Worm (Caenorhabditis elegans) whole organism, L3 larva: Measurements from ENCODE around the gene ceh-41.

Experiments
- R02D3.7 ChIP-seq: fragments of 150-350 bp; optimal IDR thresholded peaks from 2 replicates; lab custom pipeline; 2014; ENCODE audit warnings: missing biosample characterization, missing genetic modification characterization
- aly-2 ChIP-seq: fragments of 150-350 bp; optimal IDR thresholded peaks from 2 replicates; lab custom pipeline; 2014; ENCODE audit warnings: missing biosample characterization, missing genetic modification characterization
- ceh-16 ChIP-seq: sonication (generic microtip); optimal IDR thresholded peaks from 2 replicates; lab custom pipeline; 2017; ENCODE audit warnings: missing biosample characterization, missing genetic modification characterization
- ceh-82 ChIP-seq: fragments of 150-350 bp; optimal IDR thresholded peaks from 2 replicates; lab custom pipeline; 2014; ENCODE audit warnings: missing biosample characterization, missing genetic modification characterization
- egl-27 ChIP-seq: sonication (generic microtip); optimal IDR thresholded peaks from 4 replicates; lab custom pipeline; 2017; ENCODE audit warnings: missing biosample characterization, missing genetic modification reagents, missing genetic modification characterization
- egl-5 ChIP-seq: fragments of 150-350 bp; optimal IDR thresholded peaks from 2 replicates; lab custom pipeline; 2017; ENCODE audit warnings: missing biosample characterization, missing genetic modification reagents, missing genetic modification characterization, inconsistent platforms
- elt-1 ChIP-seq: fragments of 150-350 bp; optimal IDR thresholded peaks from 2 replicates; lab custom pipeline; 2014; ENCODE audit warnings: missing biosample characterization, missing genetic modification characterization
- elt-2 ChIP-seq: sonication (generic microtip); optimal IDR thresholded peaks from 2 replicates; lab custom pipeline; 2016; ENCODE audit warnings: missing genetic modification reagents, mild to moderate bottlenecking, missing genetic modification characterization, missing compliant biosample characterization
- elt-3 ChIP-seq, 3 experiments: fragments of 150-350 bp in 1 of 3; sonication (generic microtip) in 2 of 3; optimal IDR thresholded peaks; 2 replicates in 2 of 3; 4 replicates in 1 of 3; lab custom pipeline; 2014 to 2017; ENCODE audit warnings: missing biosample characterization in 3 of 3, missing genetic modification characterization in 3 of 3
- eor-1 ChIP-seq, 2 experiments: fragments of 150-350 bp; optimal IDR thresholded peaks; 2 replicates each; lab custom pipeline; 2014 to 2018; ENCODE audit warnings: missing biosample characterization in 2 of 2, missing genetic modification characterization in 2 of 2
- fkh-10 ChIP-seq: sonication (generic microtip); optimal IDR thresholded peaks from 2 replicates; lab custom pipeline; 2017; ENCODE audit warnings: missing biosample characterization, missing genetic modification reagents, missing genetic modification characterization
- fkh-2 ChIP-seq: fragments of 150-350 bp; optimal IDR thresholded peaks from 2 replicates; lab custom pipeline; 2014; ENCODE audit warnings: missing biosample characterization, missing genetic modification reagents, missing genetic modification characterization
- fos-1 ChIP-seq: fragments of 150-350 bp; optimal IDR thresholded peaks from 2 replicates; lab custom pipeline; 2014; ENCODE audit warnings: missing biosample characterization, missing genetic modification characterization
- jun-1 ChIP-seq: fragments of 150-350 bp; optimal IDR thresholded peaks from 2 replicates; lab custom pipeline; 2014; ENCODE audit warnings: missing biosample characterization, missing genetic modification reagents, missing genetic modification characterization
- lin-15B ChIP-seq: fragments of 150-350 bp; optimal IDR thresholded peaks from 2 replicates; lab custom pipeline; 2014; ENCODE audit warnings: missing biosample characterization, missing genetic modification characterization
- lin-39 ChIP-seq: fragments of 150-350 bp; optimal IDR thresholded peaks from 2 replicates; lab custom pipeline; 2018; ENCODE audit warnings: missing biosample characterization, missing genetic modification reagents, missing genetic modification characterization
- lsy-12 ChIP-seq: sonication (generic microtip); optimal IDR thresholded peaks from 2 replicates; lab custom pipeline; 2016; ENCODE audit warnings: mild to moderate bottlenecking, missing genetic modification characterization, missing compliant biosample characterization
- mdl-1 ChIP-seq: fragments of 150-350 bp; optimal IDR thresholded peaks from 2 replicates; lab custom pipeline; 2014; ENCODE audit warnings: missing biosample characterization, missing genetic modification characterization
- mml-1 ChIP-seq: fragments of 150-350 bp; sonication (generic microtip); optimal IDR thresholded peaks from 3 replicates; lab custom pipeline; 2014; ENCODE audit warnings: missing biosample characterization, missing genetic modification characterization
- nfya-1 ChIP-seq: sonication (generic microtip); optimal IDR thresholded peaks from 2 replicates; lab custom pipeline; 2017; ENCODE audit warnings: missing genetic modification characterization, mild to moderate bottlenecking, missing compliant biosample characterization, antibody characterized with exemption, moderate library complexity; ENCODE audit not compliant: insufficient read depth
- nhr-11 ChIP-seq: fragments of 150-350 bp; optimal IDR thresholded peaks from 2 replicates; lab custom pipeline; 2014; ENCODE audit warnings: missing biosample characterization, missing genetic modification characterization
- nhr-12 ChIP-seq: fragments of 150-350 bp; optimal IDR thresholded peaks from 2 replicates; lab custom pipeline; 2014; ENCODE audit warnings: missing biosample characterization, missing genetic modification characterization
- nhr-23 ChIP-seq: fragments of 150-350 bp; optimal IDR thresholded peaks from 2 replicates; lab custom pipeline; 2014; ENCODE audit warnings: missing biosample characterization, missing genetic modification reagents, missing genetic modification characterization
- nhr-237 ChIP-seq: fragments of 150-350 bp; optimal IDR thresholded peaks from 2 replicates; lab custom pipeline; 2014; ENCODE audit warnings: missing biosample characterization, missing genetic modification characterization
- nhr-25 ChIP-seq: sonication (generic microtip); optimal IDR thresholded peaks from 2 replicates; lab custom pipeline; 2017; ENCODE audit warnings: missing biosample characterization, missing genetic modification characterization
- nhr-28 ChIP-seq: fragments of 150-350 bp; optimal IDR thresholded peaks from 2 replicates; lab custom pipeline; 2014; ENCODE audit warnings: missing biosample characterization, missing genetic modification characterization
- nhr-43 ChIP-seq: sonication (generic microtip); optimal IDR thresholded peaks from 2 replicates; lab custom pipeline; 2016; ENCODE audit warnings: mild to moderate bottlenecking, missing genetic modification characterization, missing compliant biosample characterization; ENCODE audit not compliant: poor library complexity, severe bottlenecking
- nhr-77 ChIP-seq: fragments of 150-350 bp; optimal IDR thresholded peaks from 2 replicates; lab custom pipeline; 2014; ENCODE audit warnings: missing biosample characterization, missing genetic modification characterization
- pha-4 ChIP-seq: fragments of 150-350 bp; optimal IDR thresholded peaks from 2 replicates; lab custom pipeline; 2014; ENCODE audit warnings: missing biosample characterization, missing genetic modification reagents, missing genetic modification characterization
- pqm-1 ChIP-seq: fragments of 150-350 bp; optimal IDR thresholded peaks from 2 replicates; lab custom pipeline; 2017; ENCODE audit warnings: missing biosample characterization, missing genetic modification characterization, inconsistent platforms
- sea-2 ChIP-seq: fragments of 150-350 bp; sonication (generic microtip); optimal IDR thresholded peaks from 4 replicates; lab custom pipeline; 2014; ENCODE audit warnings: missing biosample characterization, missing genetic modification reagents, missing genetic modification characterization
- tbx-2 ChIP-seq: sonication (generic microtip); optimal IDR thresholded peaks from 2 replicates; lab custom pipeline; 2016; ENCODE audit warnings: mild to moderate bottlenecking, missing genetic modification characterization, missing compliant biosample characterization
- unc-39 ChIP-seq: sonication (generic microtip); optimal IDR thresholded peaks from 4 replicates; lab custom pipeline; 2017; ENCODE audit warnings: missing biosample characterization, missing genetic modification characterization
- unc-62 ChIP-seq: fragments of 150-350 bp; sonication (generic microtip); optimal IDR thresholded peaks from 4 replicates; lab custom pipeline; 2014; ENCODE audit warnings: missing biosample characterization, missing genetic modification reagents, missing genetic modification characterization
- zag-1 ChIP-seq: fragments of 150-350 bp; optimal IDR thresholded peaks from 2 replicates; lab custom pipeline; 2014; ENCODE audit warnings: missing biosample characterization, missing genetic modification characterization
- ztf-11 ChIP-seq: fragments of 150-350 bp; optimal IDR thresholded peaks from 2 replicates; lab custom pipeline; 2014; ENCODE audit warnings: missing biosample characterization, missing genetic modification characterization
- ztf-4 ChIP-seq: fragments of 150-350 bp; optimal IDR thresholded peaks from 2 replicates; lab custom pipeline; 2014; ENCODE audit warnings: missing biosample characterization, missing genetic modification characterization

ceh-41 gene

DNA sequence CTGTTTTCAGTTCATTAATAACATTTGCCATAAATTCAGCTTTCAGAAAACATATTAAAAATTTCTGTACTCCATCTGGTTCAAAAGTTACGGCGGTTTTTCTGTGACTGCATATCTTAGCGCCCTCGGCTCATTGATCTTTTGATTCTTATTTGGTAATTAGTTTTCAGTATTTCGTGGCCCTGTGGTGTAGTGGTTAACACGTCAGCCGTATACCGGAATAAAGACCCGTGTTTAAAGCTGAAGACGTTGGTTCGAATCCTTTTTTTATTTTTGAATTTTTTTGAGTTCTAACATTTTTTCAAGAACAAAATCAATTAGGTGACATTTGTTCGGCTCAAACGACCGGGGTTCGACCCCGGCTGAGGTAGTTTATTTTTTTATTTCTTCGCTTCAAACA lies 18.0 kb downstream of the ceh-41 start:
- TF ChIP-seq sea-2 (GFP tag; lab: Kevin White, UChicago), result no peak
- TF ChIP-seq eor-1 (tag; optimal IDR thresholded peaks at IDR 0.05; lab: Kevin White, UChicago), result no peak
- no peak for TF ChIP-seq ceh-82
- TF ChIP-seq elt-1 (tag; lab: Kevin White, UChicago), result no peak
- TF ChIP-seq ztf-4 (tag; lab: Kevin White, UChicago), result no peak
- TF ChIP-seq mml-1 (tag; lab: Kevin White, UChicago), result no peak
- no peak for TF ChIP-seq nhr-23 (tag; lab: Kevin White, UChicago)

DNA sequence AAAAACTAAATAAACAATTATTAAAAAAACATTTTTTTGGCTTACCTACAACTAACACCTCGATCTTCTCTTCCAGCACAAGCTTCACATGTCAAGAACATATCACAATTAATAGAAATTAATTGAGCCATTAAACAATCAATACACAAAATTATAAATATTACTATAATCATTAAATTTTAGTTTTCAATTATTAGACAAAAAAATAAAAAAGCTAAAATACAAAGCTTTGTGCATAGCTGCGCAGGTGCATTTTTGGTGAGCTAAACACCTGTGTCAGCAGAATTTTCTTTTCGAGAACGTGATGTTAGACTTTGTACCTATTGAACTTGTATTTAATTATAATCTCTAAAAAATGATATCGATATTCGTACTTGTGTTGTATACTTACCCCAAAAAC lies 18.5 kb downstream of the ceh-41 start, which contains the start of gene C14E2.6:
TSS of gene C14E2.6 (minus strand) at position 101 of the 400 bp plus-strand sequence.
- TF ChIP-seq tbx-2 (tag; lab: Kevin White, UChicago) (no peak), elt-2 (tag; lab: Kevin White, UChicago) (no peak), fos-1 (tag; lab: Kevin White, UChicago) (no peak), nhr-77 (no peak), elt-1 (tag; lab: Kevin White, UChicago) (no peak), aly-2 (no peak), lin-39 (no peak), unc-39 (no peak), nhr-43 (no peak), nfya-1 (tag; lab: Kevin White, UChicago) (no peak), jun-1 (no peak), lsy-12 (no peak), ceh-16 (no peak), nhr-12 (tag; lab: Kevin White, UChicago) (no peak)

DNA sequence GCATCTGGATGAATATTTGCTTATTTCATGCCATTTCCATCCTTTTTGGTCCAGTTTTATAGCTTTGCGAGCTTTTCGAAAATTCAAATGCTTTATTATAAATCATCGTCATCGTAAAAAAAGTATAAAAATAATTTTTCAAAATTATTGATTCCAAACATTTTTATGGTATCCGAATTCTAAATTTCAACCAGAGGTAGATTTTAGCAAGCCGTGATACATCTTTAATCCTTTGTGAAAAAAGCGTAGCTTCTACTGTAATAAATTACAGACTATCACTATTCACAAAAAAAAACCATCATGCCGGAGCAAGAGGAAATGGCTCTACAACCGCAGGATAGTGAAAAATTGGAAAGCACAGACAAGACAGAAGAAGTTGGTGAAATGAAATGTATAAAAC lies 22.3 kb downstream of the ceh-41 start, which contains the start of gene C14E2.1:
TSS of gene C14E2.1 (plus strand) at position 301 of the 400 bp plus-strand sequence.
- TF ChIP-seq eor-1 (tag; optimal IDR thresholded peaks at IDR 0.05; lab: Kevin White, UChicago) (no peak), nfya-1 (tag; lab: Kevin White, UChicago) (no peak), elt-2 (tag; lab: Kevin White, UChicago) (no peak), jun-1 (no peak), mdl-1 (no peak), egl-5 (no peak), sea-2 (GFP tag; lab: Kevin White, UChicago) (no peak), pha-4 (no peak), nhr-237 (tag; lab: Kevin White, UChicago) (no peak), elt-1 (tag; lab: Kevin White, UChicago) (no peak), nhr-43 (no peak), lin-15B (no peak), unc-62 (GFP tag; lab: Kevin White, UChicago) (no peak), nhr-23 (tag; lab: Kevin White, UChicago) (no peak), nhr-25 (no peak), ztf-11 (tag; lab: Kevin White, UChicago) (no peak)
- TF ChIP-seq, all 47 proteins: peak for 0

DNA sequence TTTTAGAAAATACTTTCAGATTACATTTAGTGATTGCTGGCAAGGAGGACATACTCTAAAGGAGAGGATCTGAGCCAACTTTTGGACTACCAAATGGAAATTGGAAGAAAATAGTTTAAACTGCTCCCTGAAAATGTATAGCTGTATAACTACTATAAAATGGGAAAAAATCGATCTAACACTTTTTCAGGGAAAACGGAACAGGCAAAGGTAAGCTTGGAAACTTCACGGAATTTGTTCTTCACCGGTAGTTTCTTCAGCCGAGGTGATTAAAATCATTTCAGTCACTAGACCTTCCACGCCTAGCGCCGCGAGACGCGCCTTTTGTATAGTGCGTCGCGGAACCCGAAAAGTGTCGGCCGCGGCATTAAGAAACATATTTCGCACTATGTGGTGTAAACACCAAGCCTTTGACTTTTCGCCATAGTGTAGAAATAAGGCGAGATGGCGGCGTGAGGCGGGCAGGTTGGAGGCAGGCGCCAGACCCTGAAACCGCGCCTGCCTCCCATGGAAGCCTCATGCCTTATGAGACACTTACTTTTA lies 23.1 kb downstream of the ceh-41 start, which contains the start of gene C14E2.5:
TSS of gene C14E2.5 (minus strand) at position 51 of the 543 bp plus-strand sequence.
- TF ChIP-seq lsy-12 (no peak), elt-3 (tag; optimal IDR thresholded peaks at IDR 0.05; lab: Kevin White, UChicago) (no peak), mml-1 (tag; lab: Kevin White, UChicago) (no peak), unc-39 (no peak), lin-39 (no peak), mdl-1 (no peak), nhr-11 (tag; lab: Kevin White, UChicago) (no peak), pqm-1 (tag; lab: Kevin White, UChicago) (no peak), zag-1 (tag; lab: Kevin White, UChicago) (no peak), fkh-10 (GFP tag; lab: Kevin White, UChicago) (no peak), nhr-43 (no peak), R02D3.7 (no peak), nhr-28 (no peak), elt-1 (tag; lab: Kevin White, UChicago) (no peak), fkh-2 (tag; lab: Kevin White, UChicago) (no peak), egl-27 (tag; lab: Kevin White, UChicago) (no peak), egl-5 (no peak), nhr-12 (tag; lab: Kevin White, UChicago) (no peak)
